Fruit fly (Drosophila melanogaster) ovary, adult (tissue): ENCODE results near the gene CG43251.

Source experiments
- CG17801 ChIP-seq: fragments of 200-800 bp; optimal IDR thresholded peaks from 2 replicates; lab custom pipeline; 2019; ENCODE audit warnings: missing biosample characterization, mild to moderate bottlenecking, missing genetic modification characterization, moderate library complexity; ENCODE audit not compliant: partially characterized antibody

Gene CG43251

DNA sequence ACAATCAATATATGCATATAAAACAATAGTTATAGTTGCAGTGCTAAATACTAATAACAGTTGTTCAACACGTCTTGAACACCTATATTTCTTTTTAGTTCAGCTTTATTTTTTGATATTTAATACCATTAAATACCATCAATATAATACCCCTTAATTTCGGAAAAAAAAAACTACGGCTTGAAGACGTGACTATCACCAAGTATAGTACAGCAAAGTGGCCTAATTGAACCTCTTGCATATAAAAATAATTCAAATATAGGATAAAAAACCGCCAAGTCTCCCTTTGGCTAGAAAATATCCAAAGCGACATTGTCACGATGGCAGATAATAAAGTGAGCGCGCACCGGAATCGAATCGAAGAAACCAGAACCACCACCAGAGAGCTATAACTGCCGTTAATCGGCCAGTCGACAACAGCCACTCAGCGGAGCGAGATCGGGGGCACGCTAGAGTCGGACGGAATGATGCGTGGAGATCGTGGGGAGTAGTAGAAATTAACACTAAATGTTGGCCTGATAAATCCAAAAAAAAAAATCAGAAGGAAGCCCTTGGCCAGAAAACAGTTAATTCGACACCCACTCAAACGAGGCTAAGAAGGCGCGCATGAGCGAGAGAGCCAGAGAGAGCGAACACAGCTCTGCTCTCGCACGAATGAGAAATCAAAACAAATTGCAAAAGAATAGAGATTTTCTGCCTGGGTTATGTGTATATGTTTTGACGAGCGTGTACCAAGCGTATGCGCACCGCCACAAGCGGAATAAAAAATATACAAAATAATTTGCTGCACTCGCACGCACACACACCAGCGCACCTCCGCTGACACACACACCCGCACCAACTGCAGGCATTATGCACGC lies 26.4 kb downstream of the CG43251 start:
- TF ChIP-seq CG17801 (GFP tag; lab: Kevin White, UChicago) = no peak

DNA sequence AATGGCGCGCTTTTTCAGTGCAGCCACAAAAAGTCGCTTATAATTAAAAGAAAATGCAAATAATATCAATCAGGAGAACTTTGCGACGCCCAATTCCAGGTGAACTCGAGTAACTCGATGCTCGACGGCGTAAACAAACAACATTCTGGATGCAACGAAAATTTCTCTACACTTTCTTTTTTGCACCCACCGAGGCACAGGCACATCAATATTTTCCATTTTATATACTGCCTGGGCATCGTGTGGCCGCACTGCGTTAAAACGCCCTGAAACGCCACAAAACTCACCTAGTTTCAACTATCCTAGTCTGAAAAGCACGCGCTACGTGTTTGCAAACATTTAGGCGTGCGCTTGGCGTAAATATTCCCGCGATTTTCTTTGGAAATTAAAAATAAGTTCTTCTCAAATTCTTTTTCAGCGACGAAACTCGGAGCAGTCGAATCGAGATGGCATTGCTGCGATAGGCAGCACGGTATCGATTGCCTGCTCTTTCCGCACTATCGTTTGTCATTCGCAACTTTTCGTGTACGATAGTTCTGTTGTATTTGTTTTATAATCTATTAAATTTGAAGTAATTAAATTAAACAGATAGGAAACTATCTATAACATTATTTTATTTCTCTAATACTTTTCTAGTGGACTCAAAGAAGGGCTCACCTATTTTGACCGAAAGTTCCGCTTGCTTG lies 27.2 kb downstream of the CG43251 start, which contains the start of gene Pcif1:
TSS of gene Pcif1 (minus strand) at position 456 of the 686 bp plus-strand sequence.
- peak; percentile 60 for TF ChIP-seq CG17801 (GFP tag; lab: Kevin White, UChicago)

DNA sequence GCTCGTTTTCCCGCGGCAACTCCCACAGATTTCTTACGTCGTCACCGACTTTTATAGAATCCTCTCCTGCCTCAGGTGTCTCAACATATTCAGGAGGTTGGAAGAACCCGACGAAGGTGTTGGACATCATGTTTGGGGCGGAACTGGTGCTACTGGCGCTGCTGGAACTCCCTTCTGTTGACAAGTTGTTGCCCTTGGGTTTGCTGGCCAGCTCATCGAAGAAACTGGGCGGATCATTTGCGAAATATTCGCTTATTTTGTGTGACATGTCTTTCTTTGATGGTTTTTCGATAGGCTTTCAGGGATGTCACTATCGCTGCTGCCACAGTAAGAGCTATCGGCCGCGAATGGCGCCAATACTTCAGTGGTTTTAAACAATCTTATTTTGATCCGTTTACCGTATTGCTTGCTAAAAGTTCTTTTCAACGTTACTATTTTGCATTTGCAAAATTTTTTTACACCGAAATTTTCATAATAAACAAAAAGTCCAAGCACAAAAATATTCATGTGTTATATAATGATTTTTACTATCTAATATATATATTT lies 29.2 kb downstream of the CG43251 start, which contains the start of gene CG11396:
TSS of gene CG11396 (minus strand) at position 303 of the 546 bp plus-strand sequence.
- peak; percentile 3 for TF ChIP-seq CG17801 (GFP tag; lab: Kevin White, UChicago)

DNA sequence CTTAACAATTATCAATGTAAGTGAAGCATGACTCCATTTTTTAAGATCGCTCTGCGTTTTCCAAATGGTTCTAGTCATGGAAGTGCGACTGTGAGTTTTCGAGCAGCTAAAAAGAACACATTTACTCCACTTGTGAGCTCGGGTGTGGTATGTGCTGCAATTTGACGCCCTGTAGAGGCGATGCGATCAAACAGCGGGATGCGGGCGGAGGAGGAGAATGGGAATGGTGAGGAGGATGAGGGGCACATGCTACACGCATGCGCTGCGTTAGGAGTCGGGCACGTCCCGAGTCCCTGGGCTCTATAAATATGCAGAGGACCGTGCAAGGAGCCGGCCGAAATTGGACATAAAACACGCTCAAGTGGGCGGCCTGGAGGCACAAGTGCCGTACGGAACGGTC lies 30.6 kb downstream of the CG43251 start:
- TF ChIP-seq CG17801 (GFP tag; lab: Kevin White, UChicago) = no peak

DNA sequence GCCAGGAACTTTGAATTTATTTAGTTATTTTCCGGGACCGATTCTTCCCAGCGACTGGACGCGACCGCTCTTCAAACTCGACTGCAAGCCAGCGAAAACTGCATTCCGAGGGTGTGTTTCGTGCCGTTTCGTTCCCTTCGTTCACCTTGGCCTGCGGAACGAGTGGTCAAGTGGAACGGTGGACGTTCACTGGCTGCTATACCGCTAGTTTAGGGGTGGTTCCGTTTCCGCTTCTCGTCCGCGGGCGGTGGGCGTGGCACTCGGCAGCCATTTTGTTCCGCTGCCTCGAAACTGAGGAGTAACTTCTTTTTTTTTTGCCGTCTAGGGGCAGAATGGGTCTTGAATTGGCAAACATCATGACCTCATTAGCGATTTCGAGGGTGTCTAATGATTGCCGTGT lies 34.0 kb downstream of the CG43251 start, which contains the start of gene Six4:
TSS of gene Six4 (minus strand) at position 85 of the 400 bp plus-strand sequence.
- no peak for TF ChIP-seq CG17801 (GFP tag; lab: Kevin White, UChicago)

DNA sequence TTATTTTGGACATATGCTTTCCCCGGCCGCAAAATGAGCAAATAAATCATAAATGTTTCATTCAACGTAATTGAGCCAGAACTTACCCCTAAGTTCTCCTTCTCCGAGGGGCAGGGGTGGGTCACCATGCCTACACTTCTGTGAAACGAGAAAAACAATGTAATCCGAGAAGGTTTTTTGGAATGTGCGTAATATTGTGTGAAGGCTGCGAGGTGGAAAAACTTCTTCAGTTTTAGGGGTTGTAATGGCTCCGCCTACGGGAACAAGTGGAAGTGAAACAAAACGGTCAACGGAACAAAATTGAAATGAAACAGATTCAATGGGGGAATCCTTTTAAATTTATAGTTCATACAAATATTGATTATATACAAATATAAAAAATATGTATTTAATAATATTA lies 38.1 kb downstream of the CG43251 start:
- TF ChIP-seq CG17801 (GFP tag; lab: Kevin White, UChicago) = no peak

DNA sequence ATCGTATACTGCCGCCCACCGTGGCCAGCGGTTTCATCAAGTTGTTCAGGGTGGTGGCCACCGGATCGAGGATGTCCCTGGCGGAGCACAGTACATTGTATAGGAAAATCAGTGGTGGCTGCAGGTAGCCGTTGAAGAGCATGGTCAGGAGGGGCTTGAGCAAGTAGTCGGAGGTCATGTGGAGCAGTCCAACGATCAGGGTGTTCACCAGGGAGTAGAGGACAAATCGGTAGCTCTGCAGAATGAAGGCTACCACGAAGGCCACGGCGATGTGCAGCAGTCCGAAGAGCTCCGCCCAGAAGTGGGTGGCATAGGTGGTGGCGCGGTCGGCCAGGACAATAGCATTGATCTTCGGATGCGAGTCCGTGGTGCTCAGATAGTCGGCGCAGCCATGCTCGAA lies 38.7 kb downstream of the CG43251 start:
- TF ChIP-seq CG17801 (GFP tag; lab: Kevin White, UChicago) = no peak

DNA sequence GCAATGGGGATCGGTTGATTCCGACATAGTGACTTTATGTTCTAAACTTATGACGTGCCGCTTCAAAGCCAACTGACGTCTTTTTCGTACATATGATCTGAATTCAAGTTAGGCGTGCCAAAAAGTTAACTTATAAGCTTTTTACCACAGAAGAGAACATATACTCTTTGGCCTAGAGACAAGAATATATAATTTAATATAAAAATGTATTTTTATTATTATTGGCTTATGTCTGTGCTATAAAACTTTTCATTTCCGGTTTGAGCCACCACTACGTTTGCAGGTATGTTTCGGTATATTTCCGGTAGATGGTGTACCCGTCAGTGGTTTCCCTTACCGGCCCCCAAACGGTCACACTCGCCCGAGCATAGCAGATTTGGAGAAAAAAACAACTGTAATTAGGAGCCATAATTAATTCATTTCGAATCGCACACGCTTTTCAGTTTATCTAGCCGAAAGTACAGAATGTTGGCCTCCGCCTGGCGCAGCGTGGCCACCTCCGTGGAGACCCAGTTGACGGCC lies 39.7 kb downstream of the CG43251 start, which contains the start of the genes CG3698 and tzn:
TSS of gene CG3698 (minus strand) at position 51 of the 522 bp plus-strand sequence.
TSS of gene tzn (plus strand) at position 321 of the 522 bp plus-strand sequence.
- peak; percentile 80 for TF ChIP-seq CG17801 (GFP tag; lab: Kevin White, UChicago)

DNA sequence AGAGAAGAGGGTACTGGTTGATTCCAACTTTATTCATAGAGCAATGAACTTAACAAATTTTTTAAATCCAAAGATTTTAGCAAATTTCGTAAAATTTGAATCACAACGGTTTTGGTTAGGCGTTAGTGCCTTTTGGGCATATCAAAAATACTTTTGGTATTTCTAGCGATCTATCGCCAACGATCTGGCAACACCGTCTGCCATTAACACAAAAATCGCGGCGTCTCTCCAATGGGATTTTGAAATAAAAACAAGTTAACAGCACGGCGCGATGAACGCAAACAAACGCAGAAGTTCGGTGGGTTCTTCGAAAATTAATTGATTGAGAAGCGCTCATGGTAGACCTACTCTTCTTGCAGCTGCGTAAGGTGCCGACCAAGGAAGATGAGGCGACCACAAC lies 41.5 kb downstream of the CG43251 start, which contains the start of gene Spc105R:
TSS of gene Spc105R (plus strand) at position 203 of the 400 bp plus-strand sequence.
- no peak for TF ChIP-seq CG17801 (GFP tag; lab: Kevin White, UChicago)
